Worm (Caenorhabditis elegans): Measurements from ENCODE around the gene M106.7.

- TF ChIP-seq T22C8.4 (GFP tag; IDR thresholded peaks at IDR 0.05) (no peak), ztf-23 (GFP tag; IDR thresholded peaks at IDR 0.05) (no peak), cog-1 (tag; optimal IDR thresholded peaks at IDR 0.05) (no peak), klf-2 (GFP tag; conservative IDR thresholded peaks at IDR 0.05) (no peak), tab-1 (GFP tag; IDR thresholded peaks at IDR 0.05) (no peak), flt-1 (GFP tag; IDR thresholded peaks at IDR 0.05) (no peak)
These were observed 3.9 kb upstream of the M106.7 start, which contains the start of gene M106.3 for ce11 chrII:10860840-10861239.

Data from whole organism, midembryonic.